Fruit fly (Drosophila melanogaster) whole organism, embryonic: ENCODE measurements around the gene CG10011.

Source experiments
- Atf3 ChIP-seq: fragments of 200-800 bp; sonication (Bioruptor generic); optimal IDR thresholded peaks from 3 replicates; lab custom pipeline; 2016; ENCODE audit warnings: missing biosample characterization, missing genetic modification characterization
- C15 ChIP-seq: fragments of 200-800 bp; sonication (Bioruptor generic); IDR thresholded peaks from 3 replicates; pipeline ENCODE4 v1.3.6; 2022; ENCODE audit warnings: missing biosample characterization, missing genetic modification characterization
- CG11247 ChIP-seq: fragments of 200-800 bp; sonication (Bioruptor generic); IDR thresholded peaks from 2 replicates; pipeline ENCODE4 v1.3.6; 2022; ENCODE audit warnings: missing biosample characterization, missing genetic modification characterization
- CG12299 ChIP-seq: fragments of 200-800 bp; sonication (Bioruptor generic); optimal IDR thresholded peaks from 2 replicates; lab custom pipeline; 2018; ENCODE audit warnings: missing biosample characterization, mild to moderate bottlenecking, missing genetic modification characterization
- CG12391 ChIP-seq: fragments of 200-800 bp; sonication (Bioruptor generic); optimal IDR thresholded peaks from 3 replicates; lab custom pipeline; 2018; ENCODE audit warnings: missing biosample characterization, mild to moderate bottlenecking, missing genetic modification characterization, moderate library complexity
- CG15011 ChIP-seq: fragments of 200-800 bp; sonication (Bioruptor generic); optimal IDR thresholded peaks from 3 replicates; lab custom pipeline; 2018; ENCODE audit warnings: missing biosample characterization, mild to moderate bottlenecking, missing genetic modification characterization
- CG1603 ChIP-seq: fragments of 200-800 bp; sonication (Bioruptor generic); optimal IDR thresholded peaks from 2 replicates; lab custom pipeline; 2019; ENCODE audit warnings: missing biosample characterization, mild to moderate bottlenecking, missing genetic modification characterization, moderate library complexity
- CG18262 ChIP-seq: fragments of 200-800 bp; optimal IDR thresholded peaks from 3 replicates; lab custom pipeline; 2019; ENCODE audit warnings: missing biosample characterization, mild to moderate bottlenecking, missing genetic modification characterization, moderate library complexity
- CG3726 ChIP-seq: fragments of 200-800 bp; sonication (Bioruptor generic); IDR thresholded peaks from 3 replicates; pipeline ENCODE4, ENCODE4 v1.3.6; 2022; ENCODE audit warnings: missing biosample characterization, missing genetic modification characterization
- CG4328 ChIP-seq: fragments of 200-800 bp; sonication (Bioruptor generic); optimal IDR thresholded peaks from 3 replicates; lab custom pipeline; 2017; ENCODE audit warnings: missing biosample characterization, missing genetic modification reagents, missing genetic modification characterization
- CG6175 ChIP-seq: fragments of 200-800 bp; sonication (Bioruptor generic); IDR thresholded peaks from 3 replicates; pipeline ENCODE4 v1.3.6; 2022; ENCODE audit warnings: missing biosample characterization, missing genetic modification characterization
- CG6765 ChIP-seq: fragments of 200-800 bp; sonication (Bioruptor generic); optimal IDR thresholded peaks from 3 replicates; lab custom pipeline; 2017; ENCODE audit warnings: missing biosample characterization, mild to moderate bottlenecking, missing genetic modification characterization
- CG6791 ChIP-seq: fragments of 200-800 bp; sonication (Bioruptor generic); IDR thresholded peaks from 3 replicates; pipeline ENCODE4 v1.3.6; 2022; ENCODE audit warnings: missing biosample characterization, missing genetic modification characterization; ENCODE audit not compliant: partially characterized antibody
- CG9215 ChIP-seq: fragments of 200-800 bp; sonication (Bioruptor generic); IDR thresholded peaks from 2 replicates; pipeline ENCODE4 v1.3.6; 2022; ENCODE audit warnings: missing biosample characterization, missing genetic modification characterization
- CoRest ChIP-seq: fragments of 200-800 bp; sonication (Bioruptor generic); optimal IDR thresholded peaks from 3 replicates; lab custom pipeline; 2018; ENCODE audit warnings: missing biosample characterization, mild to moderate bottlenecking, missing genetic modification characterization, moderate library complexity
- Drgx ChIP-seq: fragments of 200-800 bp; sonication (Bioruptor generic); IDR thresholded peaks from 2 replicates; pipeline ENCODE4 v1.3.6; 2022; ENCODE audit warnings: missing biosample characterization, missing genetic modification characterization
- ERR ChIP-seq: fragments of 200-800 bp; sonication (Bioruptor generic); optimal IDR thresholded peaks from 2 replicates; lab custom pipeline; 2016; ENCODE audit warnings: missing biosample characterization, missing genetic modification characterization
- Ets65A ChIP-seq: fragments of 200-800 bp; sonication (Bioruptor generic); peaks from one replicate; lab custom pipeline; 2016; ENCODE audit warnings: missing biosample characterization, missing genetic modification characterization
- Gsc ChIP-seq: fragments of 200-800 bp; sonication (Bioruptor generic); IDR thresholded peaks from 2 replicates; pipeline ENCODE4 v1.3.6; 2022; ENCODE audit warnings: missing biosample characterization, missing genetic modification characterization
- H2.0 ChIP-seq: fragments of 200-800 bp; sonication (Bioruptor generic); IDR thresholded peaks from 2 replicates; pipeline ENCODE4 v1.3.6; 2022; ENCODE audit warnings: missing biosample characterization, missing genetic modification characterization
- HLH54F ChIP-seq: fragments of 200-800 bp; sonication (Bioruptor generic); optimal IDR thresholded peaks from 3 replicates; lab custom pipeline; 2016; ENCODE audit warnings: missing biosample characterization, missing genetic modification characterization
- Meics ChIP-seq: fragments of 200-800 bp; sonication (Bioruptor generic); optimal IDR thresholded peaks from 2 replicates; lab custom pipeline; 2017; ENCODE audit warnings: missing biosample characterization, mild to moderate bottlenecking, missing genetic modification characterization
- Mrtf ChIP-seq: fragments of 200-800 bp; sonication (Bioruptor generic); IDR thresholded peaks from 3 replicates; pipeline ENCODE4 v1.3.6; 2022; ENCODE audit warnings: missing biosample characterization, missing genetic modification characterization
- Nf-YB ChIP-seq: fragments of 200-800 bp; sonication (Bioruptor generic); optimal IDR thresholded peaks from 3 replicates; lab custom pipeline; 2019; ENCODE audit warnings: missing biosample characterization, mild to moderate bottlenecking, missing genetic modification characterization, moderate library complexity
- Optix ChIP-seq: fragments of 200-800 bp; sonication (Bioruptor generic); IDR thresholded peaks from 3 replicates; pipeline ENCODE4 v1.3.6; 2022; ENCODE audit warnings: missing biosample characterization, missing genetic modification characterization
- Rfx ChIP-seq: fragments of 200-800 bp; sonication (Bioruptor generic); IDR thresholded peaks from 2 replicates; pipeline ENCODE4 v1.3.6; 2022; ENCODE audit warnings: missing biosample characterization, missing genetic modification characterization
- Sry-β ChIP-seq: fragments of 200-800 bp; sonication (Bioruptor generic); optimal IDR thresholded peaks from 2 replicates; lab custom pipeline; 2018; ENCODE audit warnings: missing biosample characterization, mild to moderate bottlenecking, missing genetic modification characterization, moderate library complexity
- Stat92E ChIP-seq, 3 experiments: fragments of >200 bp in 2 of 3; fragments of 200-800 bp in 1 of 3; sonication (Bioruptor generic) in 1 of 3; optimal IDR thresholded peaks; 2 replicates each; lab custom pipeline; 2017 to 2019; ENCODE audit warnings: missing biosample characterization in 3 of 3, missing genetic modification characterization in 3 of 3, mild to moderate bottlenecking in 1 of 3, moderate library complexity in 1 of 3
- Taf1 ChIP-seq: fragments of 200-800 bp; sonication (Bioruptor generic); IDR thresholded peaks from 2 replicates; pipeline ENCODE4 v1.3.6; 2022; ENCODE audit warnings: missing biosample characterization, missing genetic modification characterization
- bbx ChIP-seq: fragments of 200-800 bp; sonication (Bioruptor generic); IDR thresholded peaks from 2 replicates; pipeline ENCODE4 v1.3.6; 2022; ENCODE audit warnings: missing biosample characterization, missing genetic modification characterization; ENCODE audit not compliant: partially characterized antibody
- br ChIP-seq: fragments of >200 bp; optimal IDR thresholded peaks from 2 replicates; lab custom pipeline; 2017
- bsh ChIP-seq, 2 experiments: fragments of 200-800 bp; sonication (Bioruptor generic); optimal IDR thresholded peaks; 2 replicates each; lab custom pipeline; 2017 to 2018; ENCODE audit warnings: mild to moderate bottlenecking in 2 of 2, missing biosample characterization in 2 of 2, missing genetic modification characterization in 2 of 2, moderate library complexity in 1 of 2
- chn ChIP-seq: fragments of 200-800 bp; sonication (Bioruptor generic); optimal IDR thresholded peaks from 2 replicates; lab custom pipeline; 2016; ENCODE audit warnings: missing biosample characterization, missing genetic modification characterization
- danr ChIP-seq: fragments of 200-800 bp; sonication (Bioruptor generic); IDR thresholded peaks from 2 replicates; pipeline ENCODE4 v1.3.6; 2022; ENCODE audit warnings: missing biosample characterization, missing genetic modification characterization
- disco-r ChIP-seq: fragments of 200-800 bp; sonication (Bioruptor generic); optimal IDR thresholded peaks from 2 replicates; lab custom pipeline; 2016; ENCODE audit warnings: missing biosample characterization, missing genetic modification characterization
- esg ChIP-seq: fragments of 200-800 bp; sonication (Bioruptor generic); conservative IDR thresholded peaks from 2 replicates; pipeline ENCODE4 v1.3.6; 2022; ENCODE audit warnings: missing biosample characterization, missing genetic modification characterization
- ftz-f1 ChIP-seq: fragments of 200-800 bp; sonication (Bioruptor generic); optimal IDR thresholded peaks from 2 replicates; lab custom pipeline; 2016; ENCODE audit warnings: missing biosample characterization, missing genetic modification characterization
- gcm ChIP-seq: fragments of 200-800 bp; sonication (Bioruptor generic); optimal IDR thresholded peaks from 2 replicates; lab custom pipeline; 2019; ENCODE audit warnings: missing biosample characterization, mild to moderate bottlenecking, missing genetic modification characterization, moderate library complexity
- gem ChIP-seq: fragments of 200-800 bp; sonication (Bioruptor generic); optimal IDR thresholded peaks from 2 replicates; lab custom pipeline; 2019; ENCODE audit warnings: missing biosample characterization, mild to moderate bottlenecking, missing genetic modification characterization, moderate library complexity
- gsb ChIP-seq: fragments of 200-800 bp; sonication (Bioruptor generic); IDR thresholded peaks from 2 replicates; pipeline ENCODE4 v1.3.6; 2022; ENCODE audit warnings: missing biosample characterization, missing genetic modification characterization
- hkb ChIP-seq, 2 experiments: fragments of 200-800 bp in 1 of 2; fragments of >200 bp in 1 of 2; sonication (Bioruptor generic) in 1 of 2; IDR thresholded peaks in 1 of 2; optimal IDR thresholded peaks in 1 of 2; 2 replicates each; pipeline versions ENCODE4 v1.3.6 to Lab custom; 2017 to 2022; ENCODE audit warnings: missing biosample characterization in 1 of 2, missing genetic modification characterization in 1 of 2
- hth ChIP-seq: fragments of >200 bp; optimal IDR thresholded peaks from 2 replicates; lab custom pipeline; 2017; ENCODE audit warnings: inconsistent platforms
- insv ChIP-seq, 2 experiments: fragments of 200-800 bp; sonication (Bioruptor generic); optimal IDR thresholded peaks; 3 replicates each; lab custom pipeline; 2016 to 2018; ENCODE audit warnings: missing biosample characterization in 2 of 2, missing genetic modification characterization in 2 of 2
- jumu ChIP-seq: fragments of 200-800 bp; sonication (Bioruptor generic); optimal IDR thresholded peaks from 3 replicates; lab custom pipeline; 2016; ENCODE audit warnings: missing biosample characterization, missing genetic modification characterization
- mirr ChIP-seq: fragments of 200-800 bp; sonication (Bioruptor generic); optimal IDR thresholded peaks from 3 replicates; lab custom pipeline; 2018; ENCODE audit warnings: missing biosample characterization, mild to moderate bottlenecking, missing genetic modification characterization
- peb ChIP-seq: fragments of 200-800 bp; sonication (Bioruptor generic); IDR thresholded peaks from 2 replicates; pipeline ENCODE4 v1.3.6; 2022; ENCODE audit warnings: missing biosample characterization, missing genetic modification characterization
- salm ChIP-seq: fragments of 200-800 bp; sonication (Bioruptor generic); optimal IDR thresholded peaks from 2 replicates; lab custom pipeline; 2018; ENCODE audit warnings: missing biosample characterization, mild to moderate bottlenecking, missing genetic modification characterization
- slou ChIP-seq: fragments of 200-800 bp; sonication (Bioruptor generic); optimal IDR thresholded peaks from 3 replicates; lab custom pipeline; 2016; ENCODE audit warnings: missing biosample characterization, missing genetic modification characterization
- slp2 ChIP-seq: fragments of 200-800 bp; sonication (Bioruptor generic); optimal IDR thresholded peaks from 2 replicates; lab custom pipeline; 2016; ENCODE audit warnings: missing biosample characterization, missing genetic modification characterization
- sna ChIP-seq: fragments of 200-800 bp; sonication (Bioruptor generic); IDR thresholded peaks from 2 replicates; pipeline ENCODE4 v1.3.6; 2022; ENCODE audit warnings: missing biosample characterization, missing genetic modification characterization; ENCODE audit not compliant: partially characterized antibody
- zen2 ChIP-seq: fragments of 200-800 bp; sonication (Bioruptor generic); IDR thresholded peaks from 3 replicates; pipeline ENCODE4 v1.3.6; 2022; ENCODE audit warnings: missing biosample characterization, missing genetic modification characterization; ENCODE audit not compliant: partially characterized antibody

CG10011 gene

DNA sequence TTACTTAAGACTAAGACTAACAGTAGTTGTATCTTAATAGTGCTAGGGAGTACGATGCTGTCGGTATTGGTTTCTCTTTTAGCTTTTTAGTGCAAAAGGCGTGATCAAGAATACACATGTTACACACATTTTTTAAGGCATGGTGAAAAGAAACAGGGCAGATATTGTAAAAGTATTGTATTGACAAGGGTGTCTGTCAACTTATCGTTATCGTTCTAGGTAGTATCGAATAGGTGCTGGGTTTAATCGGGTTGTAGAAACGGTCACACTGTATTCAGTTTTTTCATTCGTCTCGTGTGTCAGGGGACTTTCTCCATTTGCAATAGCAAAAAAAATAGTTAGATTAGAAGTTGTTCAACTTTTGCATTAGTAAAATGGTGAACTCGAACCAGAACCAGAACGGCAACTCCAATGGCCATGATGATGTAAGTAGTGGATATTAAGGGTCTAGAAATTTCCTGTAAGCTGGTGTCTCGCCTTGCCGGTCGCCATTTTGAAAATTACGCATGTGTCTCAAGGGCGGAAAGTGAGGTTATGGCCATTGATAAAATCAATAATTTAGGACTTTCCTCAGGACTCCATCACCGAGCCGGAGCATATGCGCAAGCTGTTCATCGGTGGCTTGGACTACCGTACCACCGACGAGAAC, 34.6 kb downstream of the CG10011 start (continued):
- TF ChIP-seq gem (tag; lab: Kevin White, UChicago) (no peak), mirr (GFP tag; lab: Kevin White, UChicago) (no peak), Meics (GFP tag; lab: Kevin White, UChicago) (no peak), CG9215 (GFP tag; lab: Robert Waterston, UW) (no peak), HLH54F (GFP tag; lab: Kevin White, UChicago) (no peak), H2.0 (no peak), CG6791 (peak; percentile 76), CG6175 (GFP tag; lab: Robert Waterston, UW) (no peak), disco-r (GFP tag; lab: Kevin White, UChicago) (no peak), gcm (GFP tag; lab: Kevin White, UChicago) (no peak), CG11247 (GFP tag; lab: Robert Waterston, UW) (no peak), CG15011 (GFP tag; lab: Kevin White, UChicago) (no peak), slou (no peak), hth (lab: Kevin White, UChicago) (no peak), bbx (peak; percentile 62), br (lab: Kevin White, UChicago) (no peak), CG12391 (tag; lab: Kevin White, UChicago) (peak; percentile 18), CG1603 (peak; percentile 76), zen2 (GFP tag; lab: Robert Waterston, UW) (peak; percentile 35; the same call in 1 of the 3 replicates), CG4328 (no peak), Mrtf (GFP tag; lab: Robert Waterston, UW) (no peak), sna (GFP tag; lab: Robert Waterston, UW) (peak; percentile 15; the same call in 1 of the 2 replicates), ftz-f1 (GFP tag; lab: Kevin White, UChicago) (no peak), Atf3 (GFP tag; lab: Kevin White, UChicago) (no peak), insv (GFP tag; optimal IDR thresholded peaks at IDR 0.05; lab: Kevin White, UChicago) (peak in 1 of 2 experiments; percentile 2), Nf-YB (GFP tag; lab: Kevin White, UChicago) (no peak), jumu (no peak), CG12299 (tag; lab: Kevin White, UChicago) (peak; percentile 8), CG18262 (no peak), salm (no peak), danr (GFP tag; lab: Robert Waterston, UW) (no peak), Drgx (GFP tag; lab: Robert Waterston, UW) (no peak), Gsc (GFP tag; lab: Robert Waterston, UW) (no peak), CG6765 (GFP tag; lab: Kevin White, UChicago) (peak; percentile 6), Sry-β (GFP tag; lab: Kevin White, UChicago) (no peak), Ets65A (GFP tag; lab: Kevin White, UChicago) (peak; percentile 46), CoRest (tag; lab: Kevin White, UChicago) (no peak), bsh (GFP tag; optimal IDR thresholded peaks at IDR 0.05; lab: Kevin White, UChicago) (no peak), hkb (optimal IDR thresholded peaks at IDR 0.05; lab: Kevin White, UChicago) (no peak), hkb (GFP tag; IDR thresholded peaks at IDR 0.05; lab: Robert Waterston, UW) (no peak), chn (GFP tag; lab: Kevin White, UChicago) (no peak), Stat92E (GFP tag; optimal IDR thresholded peaks at IDR 0.05; lab: Kevin White, UChicago) (no peak), esg (GFP tag; lab: Robert Waterston, UW) (no peak), Taf1 (GFP tag; lab: Robert Waterston, UW) (no peak), gsb (GFP tag; lab: Robert Waterston, UW) (no peak), ERR (GFP tag; lab: Kevin White, UChicago) (no peak), C15 (GFP tag; lab: Robert Waterston, UW) (no peak), slp2 (GFP tag; lab: Kevin White, UChicago) (no peak), Optix (GFP tag; lab: Robert Waterston, UW) (no peak), CG3726 (no peak), peb (no peak), Rfx (peak; percentile 54; the same call in 1 of the 2 replicates)
